Fruit fly (Drosophila melanogaster): ENCODE measurements around the gene CG13599.
A peak's percentile ranks its signal among the peaks of the same experiment; 100 is the strongest.

Gene CG13599

DNA sequence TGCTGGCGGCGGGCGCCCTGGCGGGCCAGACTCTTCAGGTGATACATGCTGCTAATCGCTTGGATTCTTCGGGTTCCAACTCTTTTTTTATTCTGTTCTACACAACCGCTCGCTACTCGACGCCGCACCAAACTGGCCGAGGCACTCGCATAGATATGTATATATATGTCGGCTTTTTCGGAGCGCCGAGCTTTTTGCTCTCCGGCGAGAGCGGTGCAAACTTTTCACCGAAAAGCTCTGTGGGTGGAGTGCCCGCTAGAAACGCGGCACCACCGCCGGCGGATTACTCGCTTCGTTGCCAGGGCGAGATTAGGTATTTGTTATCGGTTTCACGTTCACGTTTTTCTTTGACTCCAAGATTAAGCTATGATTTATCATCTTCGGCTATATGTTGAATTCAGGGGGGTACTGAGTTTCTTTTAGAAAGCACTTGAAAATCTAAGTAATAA is 11.6 kb downstream of the CG13599 start, which contains the start of gene Gdh (continued):
- TF ChIP-seq CG4328 (GFP tag; optimal IDR thresholded peaks at IDR 0.05) (peak; percentile 12), Hand (GFP tag; optimal IDR thresholded peaks at IDR 0.05) (peak; percentile 65), chinmo (GFP tag; IDR thresholded peaks at IDR 0.05; ENCODE audit: partially characterized antibody) (peak; percentile 91; the same call in 3 of the 4 replicates), CG10147 (GFP tag; optimal IDR thresholded peaks at IDR 0.05) (peak; percentile 35), MTF-1 (GFP tag; optimal IDR thresholded peaks at IDR 0.05; ENCODE audit: borderline replicate concordance) (peak; percentile 49), Poxn (GFP tag; IDR thresholded peaks at IDR 0.05) (no peak), Sin3A (optimal IDR thresholded peaks at IDR 0.05) (no peak), Myb (GFP tag; optimal IDR thresholded peaks at IDR 0.05) (no peak), emc (GFP tag; optimal IDR thresholded peaks at IDR 0.05) (no peak), seq (GFP tag; IDR thresholded peaks at IDR 0.05) (peak; percentile 38; the same call in 1 of the 2 replicates), CG1603 (tag; optimal IDR thresholded peaks at IDR 0.05) (no peak), CG10462 (GFP tag; optimal IDR thresholded peaks at IDR 0.05) (no peak), lab (GFP tag; optimal IDR thresholded peaks at IDR 0.05) (peak; percentile 72), luna (GFP tag; optimal IDR thresholded peaks at IDR 0.05) (no peak), gsb (GFP tag; IDR thresholded peaks at IDR 0.05) (0 out of 2 replicates have a peak, but pooled peaks have one; percentile 6), CG11504 (tag; optimal IDR thresholded peaks at IDR 0.05) (no peak), CG42726 (GFP tag; IDR thresholded peaks at IDR 0.05; ENCODE audit: partially characterized antibody) (peak; percentile 70; the same call in 1 of the 2 replicates), sna (GFP tag; IDR thresholded peaks at IDR 0.05; ENCODE audit: partially characterized antibody) (peak; percentile 63), Drgx (GFP tag; IDR thresholded peaks at IDR 0.05) (peak; percentile 51), unc-4 (GFP tag; IDR thresholded peaks at IDR 0.05; ENCODE audit: partially characterized antibody) (peak; percentile 59), ro (GFP tag; IDR thresholded peaks at IDR 0.05) (no peak), CG3995 (GFP tag; optimal IDR thresholded peaks at IDR 0.05) (peak; percentile 95), CG16779 (GFP tag; IDR thresholded peaks at IDR 0.05) (peak; percentile 35; the same call in 1 of the 2 replicates), Dll (GFP tag; IDR thresholded peaks at IDR 0.05; ENCODE audit: partially characterized antibody) (no peak), zfh2 (GFP tag; optimal IDR thresholded peaks at IDR 0.05) (no peak), en (GFP tag; optimal IDR thresholded peaks at IDR 0.05) (no peak), repo (GFP tag; optimal IDR thresholded peaks at IDR 0.05) (no peak), Atf6 (GFP tag; IDR thresholded peaks at IDR 0.05) (peak; percentile 55), chif (GFP tag; optimal IDR thresholded peaks at IDR 0.05) (no peak), her (GFP tag; optimal IDR thresholded peaks at IDR 0.05) (peak; percentile 3), corto (GFP tag; optimal IDR thresholded peaks at IDR 0.05) (no peak), CG15269 (tag; optimal IDR thresholded peaks at IDR 0.05) (peak; percentile 22), Nf-YB (GFP tag; optimal IDR thresholded peaks at IDR 0.05) (no peak), CG17829 (tag; optimal IDR thresholded peaks at IDR 0.05) (no peak), toy (GFP tag; IDR thresholded peaks at IDR 0.05) (no peak), CG18262 (tag; optimal IDR thresholded peaks at IDR 0.05) (peak; percentile 96), Scr (GFP tag; IDR thresholded peaks at IDR 0.05; ENCODE audit: partially characterized antibody) (peak; percentile 49), CG43689 (GFP tag; IDR thresholded peaks at IDR 0.05) (no peak), gfzf (GFP tag; optimal IDR thresholded peaks at IDR 0.05) (no peak), Bdp1 (GFP tag; optimal IDR thresholded peaks at IDR 0.05) (no peak), CG7556 (GFP tag; optimal IDR thresholded peaks at IDR 0.05) (no peak), CG12219 (GFP tag; optimal IDR thresholded peaks at IDR 0.05) (peak; percentile 30), croc (GFP tag; conservative IDR thresholded peaks at IDR 0.05) (no peak), wek (GFP tag; optimal IDR thresholded peaks at IDR 0.05) (no peak), Deaf1 (tag; optimal IDR thresholded peaks at IDR 0.05) (peak; percentile 88), CG17568 (GFP tag; optimal IDR thresholded peaks at IDR 0.05) (peak; percentile 35), grau (tag; optimal IDR thresholded peaks at IDR 0.05) (peak; percentile 12), MBD-R2 (GFP tag; IDR thresholded peaks at IDR 0.05) (peak; percentile 14; the same call in 1 of the 2 replicates), kah (GFP tag; optimal IDR thresholded peaks at IDR 0.05) (peak; percentile 26), CG10979 (tag; optimal IDR thresholded peaks at IDR 0.05) (no peak)
